Fruit fly (Drosophila melanogaster) whole organism, prepupa: ENCODE results near the gene CG13921.

Experiments
- CG10631 ChIP-seq: fragments of 200-800 bp; sonication (Bioruptor generic); optimal IDR thresholded peaks from 2 replicates; lab custom pipeline; 2016; ENCODE audit warnings: missing biosample characterization, missing genetic modification characterization
- CG11902 ChIP-seq: fragments of 200-800 bp; sonication (Bioruptor generic); optimal IDR thresholded peaks from 3 replicates; lab custom pipeline; 2016; ENCODE audit warnings: missing biosample characterization, missing genetic modification characterization
- CG34406 ChIP-seq: fragments of 200-800 bp; sonication (Bioruptor generic); optimal IDR thresholded peaks from 3 replicates; lab custom pipeline; 2016; ENCODE audit warnings: missing biosample characterization, missing genetic modification characterization
- CG3919 ChIP-seq: fragments of 200-800 bp; sonication (Bioruptor generic); optimal IDR thresholded peaks from 3 replicates; lab custom pipeline; 2016; ENCODE audit warnings: missing biosample characterization, missing genetic modification characterization
- CG6792 ChIP-seq: fragments of 200-800 bp; sonication (Bioruptor generic); optimal IDR thresholded peaks from 3 replicates; lab custom pipeline; 2016; ENCODE audit warnings: missing biosample characterization, missing genetic modification characterization
- CG6808 ChIP-seq: fragments of 200-800 bp; sonication (Bioruptor generic); optimal IDR thresholded peaks from 3 replicates; lab custom pipeline; 2017; ENCODE audit warnings: missing biosample characterization, missing genetic modification characterization, mild to moderate bottlenecking, moderate library complexity, missing genetic modification reagents
- CG7368 ChIP-seq: fragments of 200-800 bp; sonication (Bioruptor generic); optimal IDR thresholded peaks from 3 replicates; lab custom pipeline; 2016; ENCODE audit warnings: missing biosample characterization, missing genetic modification characterization
- CG8319 ChIP-seq: fragments of 200-800 bp; sonication (Bioruptor generic); optimal IDR thresholded peaks from 3 replicates; lab custom pipeline; 2016; ENCODE audit warnings: missing biosample characterization, missing genetic modification characterization
- CG8632 ChIP-seq: fragments of 200-800 bp; sonication (Bioruptor generic); optimal IDR thresholded peaks from 3 replicates; lab custom pipeline; 2016; ENCODE audit warnings: missing biosample characterization, missing genetic modification characterization
- CG9139 ChIP-seq: fragments of 200-800 bp; sonication (Bioruptor generic); optimal IDR thresholded peaks from 3 replicates; lab custom pipeline; 2017; ENCODE audit warnings: missing biosample characterization, mild to moderate bottlenecking, missing genetic modification characterization
- Ets21C ChIP-seq: fragments of 200-800 bp; sonication (Bioruptor generic); optimal IDR thresholded peaks from 3 replicates; lab custom pipeline; 2016; ENCODE audit warnings: missing biosample characterization, missing genetic modification characterization
- Ets96B ChIP-seq: fragments of 200-800 bp; optimal IDR thresholded peaks from 2 replicates; lab custom pipeline; 2019; ENCODE audit warnings: missing biosample characterization, mild to moderate bottlenecking, missing genetic modification characterization, moderate library complexity
- Hr38 ChIP-seq: sonication (Bioruptor generic); optimal IDR thresholded peaks from 2 replicates; lab custom pipeline; 2016; ENCODE audit warnings: missing biosample characterization, missing genetic modification characterization
- Met ChIP-seq: fragments of 200-800 bp; sonication (Bioruptor generic); optimal IDR thresholded peaks from 3 replicates; lab custom pipeline; 2016; ENCODE audit warnings: missing biosample characterization, missing genetic modification characterization
- Smox ChIP-seq: fragments of 200-800 bp; sonication (Bioruptor generic); optimal IDR thresholded peaks from 3 replicates; lab custom pipeline; 2016; ENCODE audit warnings: missing biosample characterization, missing genetic modification characterization
- fd85E ChIP-seq: fragments of 200-800 bp; sonication (Bioruptor generic); optimal IDR thresholded peaks from 3 replicates; lab custom pipeline; 2016; ENCODE audit warnings: missing biosample characterization, missing genetic modification characterization
- lz ChIP-seq: fragments of 200-800 bp; sonication (Bioruptor generic); optimal IDR thresholded peaks from 3 replicates; lab custom pipeline; 2016; ENCODE audit warnings: missing biosample characterization, missing genetic modification characterization
- ss ChIP-seq, 2 experiments: fragments of 200-800 bp; sonication (Bioruptor generic); optimal IDR thresholded peaks; 2 replicates in 1 of 2; 3 replicates in 1 of 2; lab custom pipeline; 2017 to 2018; ENCODE audit warnings: mild to moderate bottlenecking in 2 of 2, missing biosample characterization in 2 of 2, missing genetic modification characterization in 2 of 2, moderate library complexity in 1 of 2
- svp ChIP-seq: fragments of 200-800 bp; sonication (Bioruptor generic); peaks from one replicate; lab custom pipeline; 2016; ENCODE audit warnings: missing biosample characterization, missing genetic modification characterization

The CG13921 gene

dm6 chr3L:1794943-1795696 lies 48.4 kb downstream of the CG13921 start, which contains the start of the genes alpha-Spec, dlt and Cdc37 (continued):
- no peak for TF ChIP-seq fd85E (GFP tag; lab: Kevin White, UChicago)
- TF ChIP-seq svp (GFP tag; lab: Kevin White, UChicago) = no peak
- TF ChIP-seq CG3919 (GFP tag; lab: Kevin White, UChicago) = no peak
- no peak for TF ChIP-seq CG11902 (GFP tag; lab: Kevin White, UChicago)
- no peak for TF ChIP-seq CG8319 (GFP tag; lab: Kevin White, UChicago)
- TF ChIP-seq Met (GFP tag; lab: Kevin White, UChicago) = no peak
- no peak for TF ChIP-seq CG34406
- peak; percentile 61 for TF ChIP-seq Ets96B
- TF ChIP-seq CG9139 (GFP tag; lab: Kevin White, UChicago) = no peak

dm6 chr3L:1797005-1797404 lies 50.3 kb downstream of the CG13921 start, which contains the start of gene CG12020:
Gene CG12020 (plus strand): TSS chr3L:1797305.
- TF ChIP-seq CG8319 (GFP tag; lab: Kevin White, UChicago) = no peak
- no peak for TF ChIP-seq ss (GFP tag; optimal IDR thresholded peaks at IDR 0.05; lab: Kevin White, UChicago)
- TF ChIP-seq lz = no peak
- no peak for TF ChIP-seq Smox (GFP tag; lab: Kevin White, UChicago)
- no peak for TF ChIP-seq CG8632 (GFP tag; lab: Kevin White, UChicago)

dm6 chr3L:1798649-1799048 lies 51.9 kb downstream of the CG13921 start, which contains the start of gene Patj:
Gene Patj (plus strand): TSS chr3L:1798803.
- TF ChIP-seq CG6792 (GFP tag; lab: Kevin White, UChicago) = no peak
- no peak for TF ChIP-seq Ets21C
- no peak for TF ChIP-seq CG34406
- TF ChIP-seq CG10631 (GFP tag; lab: Kevin White, UChicago) = no peak
- TF ChIP-seq CG6808 = no peak
- no peak for TF ChIP-seq Hr38 (GFP tag; lab: Kevin White, UChicago)
- TF ChIP-seq CG7368 (GFP tag; lab: Kevin White, UChicago) = no peak
